Worm (Caenorhabditis elegans): Measurements from ENCODE around the gene K10D6.4.

K10D6.4 gene

DNA sequence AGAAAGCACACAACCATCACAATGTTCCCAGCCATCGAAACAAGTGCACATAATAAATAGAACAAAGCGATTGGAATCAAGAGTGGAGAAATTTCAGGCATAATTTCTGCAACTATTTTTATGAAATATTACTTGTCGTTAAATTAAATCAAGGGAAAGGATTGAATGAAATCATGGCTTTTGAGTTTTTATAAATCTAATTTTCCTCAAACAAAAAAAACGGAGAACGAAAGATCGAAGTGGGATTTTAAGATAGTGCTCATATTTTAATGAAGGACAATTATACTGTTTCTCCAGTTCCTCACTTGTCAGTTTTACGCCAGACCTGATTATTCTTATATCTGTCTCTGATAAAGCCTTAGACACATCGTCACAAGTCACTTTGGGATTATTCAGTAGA lies 50.7 kb downstream of the K10D6.4 start, which contains the start of gene srsx-33:
srsx-33 (minus strand) TSS at position 101 of the 400 bp plus-strand sequence.
- TF ChIP-seq ama-1 (optimal IDR thresholded peaks at IDR 0.05) (no peak), tbx-2 (tag; optimal IDR thresholded peaks at IDR 0.05) (no peak)

DNA sequence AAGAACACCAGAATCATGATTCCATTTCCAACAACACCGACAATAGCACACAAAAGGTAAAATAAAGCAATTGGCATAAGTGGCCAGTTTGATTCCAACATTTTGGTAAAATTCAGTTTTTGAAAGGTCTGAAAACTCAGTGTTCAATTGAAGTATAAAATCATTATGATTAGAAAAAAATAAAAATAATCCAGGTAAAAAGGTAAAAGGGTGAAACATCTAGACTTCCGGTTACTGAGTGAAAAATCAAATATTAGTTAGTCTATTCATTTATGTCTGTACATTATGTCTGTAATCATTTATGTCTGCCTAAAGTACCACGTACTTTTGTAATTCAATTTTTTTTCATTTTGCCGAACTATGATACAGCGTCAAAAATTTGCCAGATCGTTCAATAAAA lies 53.3 kb downstream of the K10D6.4 start, which contains the start of gene srsx-31:
srsx-31 (minus strand) TSS at position 101 of the 400 bp plus-strand sequence.
- no peak for TF ChIP-seq syd-9 (tag; optimal IDR thresholded peaks at IDR 0.05)
- no peak for TF ChIP-seq ceh-31 (tag; optimal IDR thresholded peaks at IDR 0.05)
- TF ChIP-seq rnt-1 (tag; optimal IDR thresholded peaks at IDR 0.05), result no peak
- no peak for TF ChIP-seq che-1 (tag; optimal IDR thresholded peaks at IDR 0.05)
- no peak for TF ChIP-seq Y22D7AL.16 (tag; optimal IDR thresholded peaks at IDR 0.05)
- TF ChIP-seq ceh-19 (GFP tag; optimal IDR thresholded peaks at IDR 0.05), result no peak
- TF ChIP-seq pha-2 (tag; optimal IDR thresholded peaks at IDR 0.05), result no peak
- TF ChIP-seq hlh-15 (tag; optimal IDR thresholded peaks at IDR 0.05), result no peak
- TF ChIP-seq pax-1 (tag; optimal IDR thresholded peaks at IDR 0.05), result no peak
- no peak for TF ChIP-seq sox-2 (GFP tag; IDR thresholded peaks at IDR 0.05)
- no peak for TF ChIP-seq odd-2 (tag; optimal IDR thresholded peaks at IDR 0.05)
- TF ChIP-seq mec-3 (tag; optimal IDR thresholded peaks at IDR 0.05; ENCODE audit: borderline replicate concordance), result no peak
- no peak for TF ChIP-seq F13H6.1 (tag; optimal IDR thresholded peaks at IDR 0.05)
- no peak for TF ChIP-seq C38D4.7 (GFP tag; optimal IDR thresholded peaks at IDR 0.05)
- no peak for TF ChIP-seq ceh-45 (GFP tag; IDR thresholded peaks at IDR 0.05)
- no peak for TF ChIP-seq ceh-34 (tag; optimal IDR thresholded peaks at IDR 0.05)
- no peak for TF ChIP-seq T23F11.4 (GFP tag; optimal IDR thresholded peaks at IDR 0.05)

DNA sequence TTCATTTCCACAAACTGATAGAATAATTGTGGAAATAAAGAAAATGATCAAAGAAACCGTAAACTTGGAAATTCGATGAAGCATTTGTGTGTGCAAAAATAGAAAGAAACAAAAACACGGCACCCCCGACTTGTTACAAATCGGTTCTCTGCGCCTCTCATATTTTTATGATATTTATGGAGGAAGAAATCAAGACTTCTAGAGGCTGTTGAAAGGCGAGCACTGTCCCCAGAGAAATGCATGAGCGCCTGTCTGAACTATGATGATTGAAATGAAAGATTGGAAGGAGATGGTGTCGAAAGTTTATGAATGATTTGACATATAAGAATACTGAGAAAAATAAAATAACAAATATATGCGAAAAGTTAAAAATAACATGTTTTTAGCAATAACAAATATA lies 57.2 kb downstream of the K10D6.4 start, which contains the start of gene lgc-36:
lgc-36 (minus strand) TSS at position 101 of the 400 bp plus-strand sequence.
- TF ChIP-seq nhr-232 (tag; optimal IDR thresholded peaks at IDR 0.05) (no peak), fkh-10 (GFP tag; optimal IDR thresholded peaks at IDR 0.05) (no peak), pqm-1 (tag; optimal IDR thresholded peaks at IDR 0.05) (no peak), C08G9.2 (tag; optimal IDR thresholded peaks at IDR 0.05) (no peak)

DNA sequence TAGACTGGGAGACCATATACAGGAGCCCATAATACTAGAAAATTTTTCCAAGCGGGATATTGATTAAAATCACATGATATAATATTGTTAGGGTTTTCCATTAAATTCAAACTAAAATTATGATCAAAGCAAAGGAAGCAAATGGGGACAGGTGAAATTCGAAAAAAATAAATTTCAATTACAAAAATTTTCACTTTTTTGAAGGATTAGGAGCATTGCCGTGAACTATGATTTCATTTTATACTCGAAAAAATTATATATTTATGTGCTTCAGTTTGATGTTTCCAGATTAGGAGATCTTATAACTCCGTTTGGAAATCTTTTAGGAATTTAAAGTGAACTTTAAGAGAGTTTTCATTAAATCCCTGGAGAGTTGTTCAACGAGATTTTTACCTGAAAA lies 58.9 kb downstream of the K10D6.4 start, which contains the start of gene F07B10.7:
F07B10.7 (minus strand) TSS at position 101 of the 400 bp plus-strand sequence.
- TF ChIP-seq hlh-15 (tag; optimal IDR thresholded peaks at IDR 0.05) (no peak), C38D4.7 (GFP tag; optimal IDR thresholded peaks at IDR 0.05) (no peak), dve-1 (tag; optimal IDR thresholded peaks at IDR 0.05) (no peak)

DNA sequence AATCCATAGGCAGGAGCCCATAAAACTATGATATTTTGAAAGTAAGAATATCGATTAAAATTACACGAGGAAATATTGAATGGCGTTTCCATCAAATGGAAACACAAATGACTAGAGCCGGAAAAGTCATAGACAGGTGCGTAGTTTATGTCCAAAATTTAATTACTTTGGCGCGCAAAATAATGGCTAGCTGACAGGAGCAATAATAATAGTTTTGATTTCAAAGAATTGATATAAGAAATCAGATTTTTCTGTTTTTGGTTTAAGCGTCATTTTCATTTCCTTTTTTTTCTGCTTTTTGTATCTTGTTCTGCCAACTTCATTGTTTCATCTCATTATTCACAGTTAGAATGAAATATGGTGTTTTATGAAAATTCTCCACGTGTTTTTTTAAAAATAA lies 61.3 kb downstream of the K10D6.4 start, which contains the start of gene F07B10.4:
F07B10.4 (minus strand) TSS at position 101 of the 400 bp plus-strand sequence.
- no peak for TF ChIP-seq K09A11.1 (tag; optimal IDR thresholded peaks at IDR 0.05; ENCODE audit: insufficient read depth)
- TF ChIP-seq mec-3 (tag; optimal IDR thresholded peaks at IDR 0.05; ENCODE audit: borderline replicate concordance), result no peak

DNA sequence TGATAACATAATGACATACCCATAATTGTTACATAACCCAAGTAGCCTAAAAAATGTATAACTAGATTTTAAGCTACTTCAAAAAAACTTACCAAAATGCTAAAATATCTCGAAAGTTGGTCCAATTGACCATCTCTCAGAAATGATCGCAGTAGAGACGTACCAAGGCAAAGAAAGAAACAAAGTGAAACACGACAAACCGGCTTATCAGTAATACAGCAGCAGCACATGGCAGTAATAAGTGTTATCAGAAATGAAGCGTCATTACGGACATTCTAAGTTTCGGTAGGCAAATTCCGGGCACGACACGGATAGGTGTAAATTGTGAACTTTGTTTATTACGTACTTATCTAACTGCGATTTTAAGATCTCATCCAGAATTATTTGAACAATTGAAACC lies 63.8 kb downstream of the K10D6.4 start, which contains the start of gene cln-3.1:
cln-3.1 (minus strand) TSS at position 171 of the 400 bp plus-strand sequence.
- TF ChIP-seq rnt-1 (tag; optimal IDR thresholded peaks at IDR 0.05), result no peak
- TF ChIP-seq elt-2 (tag; optimal IDR thresholded peaks at IDR 0.05), result peak; percentile 78

All from whole organism, late embryonic.